Fruit fly (Drosophila melanogaster) whole organism, embryonic: ENCODE data around the gene fwe.

Experiments
- Blimp-1 ChIP-seq: fragments of 200-800 bp; sonication (Bioruptor generic); optimal IDR thresholded peaks from 3 replicates; lab custom pipeline; 2018; ENCODE audit warnings: missing biosample characterization, missing genetic modification characterization, mild to moderate bottlenecking, moderate library complexity, missing genetic modification reagents
- CG10274 ChIP-seq: fragments of 200-800 bp; sonication (Bioruptor generic); optimal IDR thresholded peaks from 3 replicates; lab custom pipeline; 2017; ENCODE audit warnings: missing biosample characterization, mild to moderate bottlenecking, missing genetic modification characterization
- CG12071 ChIP-seq: fragments of 200-800 bp; sonication (Bioruptor generic); optimal IDR thresholded peaks from 3 replicates; lab custom pipeline; 2018; ENCODE audit warnings: missing biosample characterization, mild to moderate bottlenecking, missing genetic modification characterization
- CG13424 ChIP-seq: fragments of 200-800 bp; sonication (Bioruptor generic); optimal IDR thresholded peaks from 2 replicates; lab custom pipeline; 2019; ENCODE audit warnings: missing biosample characterization, mild to moderate bottlenecking, missing genetic modification characterization, moderate library complexity
- CG13624 ChIP-seq: fragments of 200-800 bp; sonication (Bioruptor generic); optimal IDR thresholded peaks from 2 replicates; lab custom pipeline; 2016; ENCODE audit warnings: missing biosample characterization, missing genetic modification characterization
- CG17186 ChIP-seq: fragments of 200-800 bp; sonication (Bioruptor generic); optimal IDR thresholded peaks from 3 replicates; lab custom pipeline; 2017; ENCODE audit warnings: missing biosample characterization, missing genetic modification reagents, missing genetic modification characterization
- CG17359 ChIP-seq: fragments of 200-800 bp; sonication (Bioruptor generic); optimal IDR thresholded peaks from 3 replicates; lab custom pipeline; 2018; ENCODE audit warnings: missing biosample characterization, mild to moderate bottlenecking, missing genetic modification characterization, moderate library complexity
- CG17361 ChIP-seq: fragments of 200-800 bp; sonication (Bioruptor generic); IDR thresholded peaks from 3 replicates; pipeline ENCODE4 v1.3.6; 2022; ENCODE audit warnings: missing biosample characterization, missing genetic modification characterization
- CG2199 ChIP-seq: fragments of 200-800 bp; sonication (Bioruptor generic); IDR thresholded peaks from 3 replicates; pipeline ENCODE4 v1.3.6; 2022; ENCODE audit warnings: missing biosample characterization, missing genetic modification characterization
- CG2202 ChIP-seq: fragments of 200-800 bp; sonication (Bioruptor generic); optimal IDR thresholded peaks from 2 replicates; lab custom pipeline; 2018; ENCODE audit warnings: missing biosample characterization, mild to moderate bottlenecking, missing genetic modification characterization
- CG32767 ChIP-seq: fragments of 200-800 bp; sonication (Bioruptor generic); IDR thresholded peaks from 2 replicates; pipeline ENCODE4 v1.3.6; 2022; ENCODE audit warnings: missing biosample characterization, missing genetic modification characterization
- CG3407 ChIP-seq: fragments of 200-800 bp; sonication (Bioruptor generic); optimal IDR thresholded peaks from 2 replicates; lab custom pipeline; 2018; ENCODE audit warnings: missing biosample characterization, mild to moderate bottlenecking, missing genetic modification characterization
- CG4707 ChIP-seq: fragments of 200-800 bp; sonication (Bioruptor generic); optimal IDR thresholded peaks from 2 replicates; lab custom pipeline; 2018; ENCODE audit warnings: missing biosample characterization, mild to moderate bottlenecking, missing genetic modification characterization, moderate library complexity
- CG5953 ChIP-seq: fragments of 200-800 bp; sonication (Bioruptor generic); IDR thresholded peaks from 2 replicates; pipeline ENCODE4 v1.3.6; 2022; ENCODE audit warnings: missing biosample characterization, missing genetic modification characterization
- CG6689 ChIP-seq: fragments of 200-800 bp; sonication (Bioruptor generic); IDR thresholded peaks from 2 replicates; pipeline ENCODE4 v1.3.6; 2022; ENCODE audit warnings: missing biosample characterization, missing genetic modification characterization
- CG7271 ChIP-seq: fragments of 200-800 bp; sonication (Bioruptor generic); optimal IDR thresholded peaks from 2 replicates; lab custom pipeline; 2018; ENCODE audit warnings: missing biosample characterization, mild to moderate bottlenecking, missing genetic modification characterization, moderate library complexity
- CG7839 ChIP-seq: fragments of 200-800 bp; sonication (Bioruptor generic); optimal IDR thresholded peaks from 3 replicates; lab custom pipeline; 2018; ENCODE audit warnings: missing biosample characterization, mild to moderate bottlenecking, missing genetic modification characterization, moderate library complexity
- CG8359 ChIP-seq: fragments of 200-800 bp; sonication (Bioruptor generic); optimal IDR thresholded peaks from 2 replicates; lab custom pipeline; 2017; ENCODE audit warnings: missing biosample characterization, mild to moderate bottlenecking, missing genetic modification characterization, borderline replicate concordance
- CG8924 ChIP-seq: fragments of 200-800 bp; optimal IDR thresholded peaks from 3 replicates; lab custom pipeline; 2019; ENCODE audit warnings: missing biosample characterization, mild to moderate bottlenecking, missing genetic modification characterization, moderate library complexity
- CG9727 ChIP-seq: fragments of 200-800 bp; sonication (Bioruptor generic); optimal IDR thresholded peaks from 3 replicates; lab custom pipeline; 2017; ENCODE audit warnings: missing biosample characterization, mild to moderate bottlenecking, missing genetic modification characterization
- Doc2 ChIP-seq: fragments of 200-800 bp; sonication (Bioruptor generic); IDR thresholded peaks from 2 replicates; pipeline ENCODE4 v1.3.6; 2022; ENCODE audit warnings: missing biosample characterization, missing genetic modification characterization
- Elba2 ChIP-seq: fragments of 200-800 bp; sonication (Bioruptor generic); optimal IDR thresholded peaks from 3 replicates; lab custom pipeline; 2016; ENCODE audit warnings: missing biosample characterization, missing genetic modification characterization
- Ets97D ChIP-seq: fragments of 200-800 bp; sonication (Bioruptor generic); optimal IDR thresholded peaks from 3 replicates; lab custom pipeline; 2016; ENCODE audit warnings: missing biosample characterization, missing genetic modification characterization
- Fer1 ChIP-seq: fragments of 200-800 bp; sonication (Bioruptor generic); optimal IDR thresholded peaks from 2 replicates; lab custom pipeline; 2017; ENCODE audit warnings: missing biosample characterization, mild to moderate bottlenecking, missing genetic modification characterization
- H15 ChIP-seq: fragments of 200-800 bp; sonication (Bioruptor generic); IDR thresholded peaks from 3 replicates; pipeline ENCODE4 v1.3.6; 2022; ENCODE audit warnings: missing biosample characterization, missing genetic modification characterization
- HLH54F ChIP-seq: fragments of 200-800 bp; sonication (Bioruptor generic); optimal IDR thresholded peaks from 3 replicates; lab custom pipeline; 2016; ENCODE audit warnings: missing biosample characterization, missing genetic modification characterization
- Hmx ChIP-seq: fragments of 200-800 bp; sonication (Bioruptor generic); optimal IDR thresholded peaks from 2 replicates; lab custom pipeline; 2016; ENCODE audit warnings: missing biosample characterization, missing genetic modification characterization
- Jarid2 ChIP-seq: fragments of 200-800 bp; sonication (Bioruptor generic); optimal IDR thresholded peaks from 3 replicates; lab custom pipeline; 2017; ENCODE audit warnings: mild to moderate bottlenecking, missing biosample characterization, missing genetic modification reagents, missing genetic modification characterization
- Kr ChIP-seq: fragments of 200-800 bp; sonication (Bioruptor generic); optimal IDR thresholded peaks from 2 replicates; lab custom pipeline; 2017; ENCODE audit warnings: missing biosample characterization, mild to moderate bottlenecking, missing genetic modification characterization
- Med ChIP-seq: fragments of 200-800 bp; sonication (Bioruptor generic); peaks from one replicate; lab custom pipeline; 2016; ENCODE audit warnings: missing biosample characterization, missing genetic modification characterization, mild to moderate bottlenecking, inconsistent platforms, moderate library complexity
- Meics ChIP-seq: fragments of 200-800 bp; sonication (Bioruptor generic); optimal IDR thresholded peaks from 2 replicates; lab custom pipeline; 2017; ENCODE audit warnings: missing biosample characterization, mild to moderate bottlenecking, missing genetic modification characterization
- Oli ChIP-seq: fragments of 200-800 bp; sonication (Bioruptor generic); optimal IDR thresholded peaks from 2 replicates; lab custom pipeline; 2018; ENCODE audit warnings: missing biosample characterization, mild to moderate bottlenecking, missing genetic modification characterization, moderate library complexity
- Ptx1 ChIP-seq: fragments of 200-800 bp; sonication (Bioruptor generic); IDR thresholded peaks from 2 replicates; pipeline ENCODE4 v1.3.6; 2022; ENCODE audit warnings: missing biosample characterization, missing genetic modification characterization
- Stat92E ChIP-seq, 3 experiments: fragments of >200 bp in 2 of 3; fragments of 200-800 bp in 1 of 3; sonication (Bioruptor generic) in 1 of 3; optimal IDR thresholded peaks; 2 replicates each; lab custom pipeline; 2017 to 2019; ENCODE audit warnings: missing biosample characterization in 3 of 3, missing genetic modification characterization in 3 of 3, mild to moderate bottlenecking in 1 of 3, moderate library complexity in 1 of 3
- ase ChIP-seq: fragments of 200-800 bp; sonication (Bioruptor generic); IDR thresholded peaks from 3 replicates; pipeline ENCODE4 v1.3.6; 2022; ENCODE audit warnings: missing biosample characterization, missing genetic modification characterization
- bab2 ChIP-seq: fragments of 200-800 bp; sonication (Bioruptor generic); optimal IDR thresholded peaks from 2 replicates; lab custom pipeline; 2016; ENCODE audit warnings: missing biosample characterization, missing genetic modification characterization
- bowl ChIP-seq: fragments of 200-800 bp; sonication (Bioruptor generic); IDR thresholded peaks from 2 replicates; pipeline ENCODE4 v1.3.6; 2022; ENCODE audit warnings: missing biosample characterization, missing genetic modification characterization
- caup ChIP-seq: fragments of 200-800 bp; sonication (Bioruptor generic); optimal IDR thresholded peaks from 3 replicates; lab custom pipeline; 2017; ENCODE audit warnings: missing biosample characterization, mild to moderate bottlenecking, missing genetic modification characterization, moderate library complexity; ENCODE audit not compliant: severe bottlenecking
- da ChIP-seq: fragments of 200-800 bp; sonication (Bioruptor generic); optimal IDR thresholded peaks from 2 replicates; lab custom pipeline; 2016; ENCODE audit warnings: missing biosample characterization, missing genetic modification characterization
- dimm ChIP-seq: fragments of 200-800 bp; sonication (Bioruptor generic); IDR thresholded peaks from 2 replicates; pipeline ENCODE4 v1.3.6; 2022; ENCODE audit warnings: missing biosample characterization, missing genetic modification characterization
- dmrt11E ChIP-seq: fragments of 200-800 bp; sonication (Bioruptor generic); optimal IDR thresholded peaks from 3 replicates; lab custom pipeline; 2018; ENCODE audit warnings: missing biosample characterization, mild to moderate bottlenecking, missing genetic modification characterization, moderate library complexity
- insv ChIP-seq, 2 experiments: fragments of 200-800 bp; sonication (Bioruptor generic); optimal IDR thresholded peaks; 3 replicates each; lab custom pipeline; 2016 to 2018; ENCODE audit warnings: missing biosample characterization in 2 of 2, missing genetic modification characterization in 2 of 2
- lov ChIP-seq, 2 experiments: fragments of 200-800 bp in 1 of 2; fragments of >200 bp in 1 of 2; sonication (Bioruptor generic) in 1 of 2; IDR thresholded peaks in 1 of 2; optimal IDR thresholded peaks in 1 of 2; 2 replicates in 1 of 2; 3 replicates in 1 of 2; pipeline versions ENCODE4 v1.3.6 to Lab custom; 2017 to 2022; ENCODE audit warnings: missing biosample characterization in 1 of 2, missing genetic modification characterization in 1 of 2
- onecut ChIP-seq: fragments of 200-800 bp; sonication (Bioruptor generic); IDR thresholded peaks from 2 replicates; pipeline ENCODE4 v1.3.6; 2022; ENCODE audit warnings: missing biosample characterization, missing genetic modification characterization
- pfk ChIP-seq: fragments of 200-800 bp; sonication (Bioruptor generic); optimal IDR thresholded peaks from 2 replicates; lab custom pipeline; 2018; ENCODE audit warnings: missing biosample characterization, mild to moderate bottlenecking, missing genetic modification characterization, moderate library complexity
- phol ChIP-seq: fragments of 200-800 bp; sonication (Bioruptor generic); optimal IDR thresholded peaks from 3 replicates; lab custom pipeline; 2018; ENCODE audit warnings: missing biosample characterization, mild to moderate bottlenecking, missing genetic modification characterization, moderate library complexity
- prd ChIP-seq, 3 experiments: fragments of >200 bp in 2 of 3; fragments of 200-800 bp in 1 of 3; sonication (Bioruptor generic) in 1 of 3; optimal IDR thresholded peaks in 2 of 3; IDR thresholded peaks in 1 of 3; 2 replicates in 2 of 3; 3 replicates in 1 of 3; pipeline versions ENCODE4 v1.3.6 to Lab custom; 2017 to 2022; ENCODE audit warnings: missing biosample characterization in 1 of 3, missing genetic modification characterization in 1 of 3
- sima ChIP-seq: fragments of 200-800 bp; sonication (Bioruptor generic); optimal IDR thresholded peaks from 2 replicates; lab custom pipeline; 2016; ENCODE audit warnings: missing biosample characterization, missing genetic modification characterization
- trem ChIP-seq: fragments of 200-800 bp; optimal IDR thresholded peaks from 3 replicates; lab custom pipeline; 2019; ENCODE audit warnings: missing biosample characterization, mild to moderate bottlenecking, missing genetic modification characterization, moderate library complexity

fwe gene

DNA sequence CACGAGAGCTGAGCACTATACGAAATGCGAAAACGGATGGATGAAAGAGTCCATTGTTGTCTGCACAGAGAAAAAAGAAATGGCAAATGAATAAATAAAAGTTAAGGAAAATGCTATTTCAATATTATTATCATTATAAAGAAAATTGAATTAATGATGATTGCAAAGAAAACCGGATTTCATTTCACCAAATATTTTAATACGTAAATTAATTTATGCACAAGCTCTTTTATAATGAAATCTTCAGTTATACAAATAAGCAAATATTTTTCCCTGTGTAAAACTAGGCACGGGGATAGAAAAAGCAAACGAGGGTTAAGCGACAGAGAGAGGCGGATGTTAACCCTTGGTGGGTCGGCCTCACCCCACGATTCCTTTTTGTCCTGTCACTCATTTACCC lies 28.8 kb downstream of the fwe start (continued):
- no peak for TF ChIP-seq bab2 (GFP tag; lab: Kevin White, UChicago)
- TF ChIP-seq sima (GFP tag; lab: Kevin White, UChicago): no peak
- TF ChIP-seq prd (optimal IDR thresholded peaks at IDR 0.05; lab: Kevin White, UChicago): no peak
- TF ChIP-seq prd (GFP tag; IDR thresholded peaks at IDR 0.05; lab: Robert Waterston, UW): peak; percentile 81; the same call in 2 of the 3 replicates
- TF ChIP-seq CG8359: no peak
- TF ChIP-seq CG13424 (tag; lab: Kevin White, UChicago): peak; percentile 66
- peak; percentile 67 for TF ChIP-seq trem
- peak; percentile 74 for TF ChIP-seq Blimp-1 (GFP tag; lab: Kevin White, UChicago)
- TF ChIP-seq CG2199: no peak
- no peak for TF ChIP-seq H15 (GFP tag; lab: Robert Waterston, UW)
- TF ChIP-seq CG2202: peak; percentile 43
- no peak for TF ChIP-seq HLH54F
- TF ChIP-seq CG4707 (GFP tag; lab: Kevin White, UChicago): no peak
- no peak for TF ChIP-seq insv (GFP tag; optimal IDR thresholded peaks at IDR 0.05; lab: Kevin White, UChicago)
- TF ChIP-seq Stat92E (GFP tag; optimal IDR thresholded peaks at IDR 0.05; lab: Kevin White, UChicago): no peak
- TF ChIP-seq Ets97D (GFP tag; lab: Kevin White, UChicago): no peak
- 0 out of 2 replicates have a peak, but pooled peaks have one; percentile 14 for TF ChIP-seq dimm (GFP tag; lab: Robert Waterston, UW)
- peak; percentile 67 for TF ChIP-seq CG6689 (GFP tag; lab: Robert Waterston, UW)
- peak; percentile 79 for TF ChIP-seq CG9727
- no peak for TF ChIP-seq CG10274
- peak; percentile 50 for TF ChIP-seq Kr (GFP tag; lab: Kevin White, UChicago)
- peak; percentile 61 for TF ChIP-seq CG7271 (tag; lab: Kevin White, UChicago)
- no peak for TF ChIP-seq CG17186 (GFP tag; lab: Kevin White, UChicago)
- TF ChIP-seq Oli (tag; lab: Kevin White, UChicago): peak; percentile 56
- peak; percentile 81 for TF ChIP-seq CG17361 (GFP tag; lab: Robert Waterston, UW)
- peak; percentile 46 for TF ChIP-seq Fer1 (GFP tag; lab: Kevin White, UChicago)
- no peak for TF ChIP-seq Hmx (GFP tag; lab: Kevin White, UChicago)
- TF ChIP-seq CG5953 (GFP tag; lab: Robert Waterston, UW): no peak
- no peak for TF ChIP-seq CG12071 (GFP tag; lab: Kevin White, UChicago)
- no peak for TF ChIP-seq lov (optimal IDR thresholded peaks at IDR 0.05; lab: Kevin White, UChicago)
- TF ChIP-seq lov (GFP tag; IDR thresholded peaks at IDR 0.05; lab: Robert Waterston, UW): no peak
- peak; percentile 83 for TF ChIP-seq CG8924 (tag; lab: Kevin White, UChicago)
- TF ChIP-seq ase (GFP tag; lab: Robert Waterston, UW): no peak
- peak; percentile 35; the same call in 1 of the 2 replicates for TF ChIP-seq Ptx1 (GFP tag; lab: Robert Waterston, UW)
- TF ChIP-seq CG17359 (tag; lab: Kevin White, UChicago): peak; percentile 59
- TF ChIP-seq Med: no peak
- TF ChIP-seq CG32767: no peak
- no peak for TF ChIP-seq bowl (GFP tag; lab: Robert Waterston, UW)
- TF ChIP-seq Meics: peak; percentile 13
- no peak for TF ChIP-seq onecut
- TF ChIP-seq Jarid2 (GFP tag; lab: Kevin White, UChicago): peak; percentile 19
- peak; percentile 89 for TF ChIP-seq dmrt11E (tag; lab: Kevin White, UChicago)
- TF ChIP-seq da (GFP tag; lab: Kevin White, UChicago): no peak
- TF ChIP-seq phol: peak; percentile 74
- no peak for TF ChIP-seq Doc2 (GFP tag; lab: Robert Waterston, UW)
- peak; percentile 39 for TF ChIP-seq CG3407 (GFP tag; lab: Kevin White, UChicago)
- no peak for TF ChIP-seq CG13624
- no peak for TF ChIP-seq pfk (GFP tag; lab: Kevin White, UChicago)
- peak; percentile 5 for TF ChIP-seq Elba2 (GFP tag; lab: Kevin White, UChicago)
- TF ChIP-seq caup (GFP tag; lab: Kevin White, UChicago): no peak
- peak; percentile 72 for TF ChIP-seq CG7839
